Fruit fly (Drosophila melanogaster): ENCODE data around the gene IntS6.

Gene IntS6

dm6 chrX:5746864-5747861 is at the start of gene IntS6, which contains the start of gene Rtel1:
Gene IntS6, minus strand, starts transcription at chrX:5747254.
Gene Rtel1, plus strand, starts transcription at chrX:5747747.
- TF ChIP-seq CG8478 (optimal IDR thresholded peaks at IDR 0.05): peak; percentile 65
- TF ChIP-seq Dll (optimal IDR thresholded peaks at IDR 0.05): peak; percentile 58
- TF ChIP-seq EcR (GFP tag; optimal IDR thresholded peaks at IDR 0.05): no peak

DNA sequence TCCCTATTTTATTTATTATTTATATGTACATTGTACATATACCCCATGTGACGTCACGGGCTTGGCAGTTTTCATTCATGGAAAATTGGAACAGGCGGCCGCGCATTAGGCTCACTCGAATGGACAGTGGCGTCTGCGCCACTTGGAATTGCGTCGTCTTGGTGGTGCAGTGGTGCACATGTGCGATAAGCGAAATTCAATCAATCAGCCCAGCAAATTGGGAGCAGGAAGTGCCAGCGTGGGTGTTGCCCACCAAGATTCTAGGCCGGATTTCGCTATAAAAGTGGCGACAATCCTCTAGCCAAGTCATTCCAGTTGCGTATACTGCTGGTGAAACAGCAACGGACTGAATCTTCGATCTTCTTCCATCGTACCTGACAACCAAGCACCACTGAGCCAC is 44.8 kb upstream of the IntS6 start, which contains the start of gene CG12239:
TSS of gene CG12239 (plus strand) at position 301 of the 400 bp plus-strand sequence.
- TF ChIP-seq pan (optimal IDR thresholded peaks at IDR 0.05) (no peak), usp (GFP tag; optimal IDR thresholded peaks at IDR 0.05) (no peak), CG8478 (optimal IDR thresholded peaks at IDR 0.05) (no peak), Dll (optimal IDR thresholded peaks at IDR 0.05) (no peak), EcR (GFP tag; optimal IDR thresholded peaks at IDR 0.05) (no peak), psq (optimal IDR thresholded peaks at IDR 0.05) (no peak)

DNA sequence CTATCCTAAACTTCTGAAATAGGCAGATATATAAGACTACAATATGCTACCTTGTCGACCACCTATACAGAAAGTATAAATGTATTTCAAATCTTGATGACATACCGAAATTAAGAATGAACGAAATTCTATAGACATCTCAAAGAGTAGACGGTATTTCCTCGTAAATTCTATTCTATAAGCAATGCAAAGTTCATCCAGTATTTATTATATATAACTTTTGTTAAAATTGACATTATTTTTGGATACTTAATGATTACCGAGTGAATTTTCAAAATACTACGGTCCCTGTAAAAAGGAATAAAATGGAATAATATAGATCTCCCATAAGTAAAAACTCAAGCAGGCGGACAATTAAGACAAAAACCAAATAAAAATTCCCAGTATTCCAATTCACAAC is 42.1 kb upstream of the IntS6 start, which contains the start of gene CG15767:
TSS of gene CG15767 (plus strand) at position 301 of the 400 bp plus-strand sequence.
- TF ChIP-seq Dll (optimal IDR thresholded peaks at IDR 0.05): no peak
- TF ChIP-seq pan (optimal IDR thresholded peaks at IDR 0.05): no peak
- no peak for TF ChIP-seq CG8478 (optimal IDR thresholded peaks at IDR 0.05)

dm6 chrX:5786559-5786958 is 39.5 kb upstream of the IntS6 start:
- TF ChIP-seq usp (GFP tag; optimal IDR thresholded peaks at IDR 0.05) (no peak), Dll (optimal IDR thresholded peaks at IDR 0.05) (no peak), psq (optimal IDR thresholded peaks at IDR 0.05) (no peak), EcR (GFP tag; optimal IDR thresholded peaks at IDR 0.05) (no peak), pan (optimal IDR thresholded peaks at IDR 0.05) (no peak), CG8478 (optimal IDR thresholded peaks at IDR 0.05) (no peak)

DNA sequence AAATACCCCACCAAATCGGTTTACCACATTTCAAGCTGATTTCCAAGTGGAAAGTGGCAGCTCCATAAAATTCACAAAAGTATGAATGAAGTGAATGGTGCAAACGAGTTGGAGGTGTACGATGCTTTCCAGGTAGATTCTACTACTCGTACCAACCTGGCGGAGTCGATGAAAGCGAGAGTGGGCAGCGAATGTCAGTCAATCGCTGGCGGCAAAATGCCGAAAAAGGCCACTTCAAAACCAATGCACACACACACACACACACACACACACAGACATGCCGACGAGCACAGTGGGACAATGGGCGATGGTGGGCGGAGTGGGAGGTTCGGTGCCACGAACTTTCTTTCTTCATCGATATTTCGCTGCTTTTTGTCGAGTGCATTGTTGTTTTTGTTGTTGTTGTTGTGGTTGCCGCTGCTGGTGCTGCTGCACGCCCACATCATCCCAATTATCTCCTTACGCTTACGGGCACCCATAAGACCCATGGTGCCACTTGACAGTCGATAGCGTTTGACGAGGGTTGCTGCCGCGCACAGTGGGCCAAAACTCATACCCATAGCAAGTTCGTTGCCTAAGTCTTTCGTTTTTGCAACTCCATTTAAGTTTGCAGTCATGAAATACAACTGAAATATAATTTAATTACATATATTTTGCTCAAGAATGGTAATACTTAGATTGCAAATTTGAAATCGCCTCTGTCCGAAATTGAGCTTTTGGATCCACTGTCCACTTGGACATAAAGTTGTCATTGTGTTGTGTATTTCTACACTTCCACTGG is 36.4 kb upstream of the IntS6 start:
- TF ChIP-seq pan (optimal IDR thresholded peaks at IDR 0.05): no peak
- TF ChIP-seq usp (GFP tag; optimal IDR thresholded peaks at IDR 0.05): no peak
- no peak for TF ChIP-seq psq (optimal IDR thresholded peaks at IDR 0.05)
- no peak for TF ChIP-seq EcR (GFP tag; optimal IDR thresholded peaks at IDR 0.05)
- no peak for TF ChIP-seq Dll (optimal IDR thresholded peaks at IDR 0.05)
- no peak for TF ChIP-seq CG8478 (optimal IDR thresholded peaks at IDR 0.05)

dm6 chrX:5781520-5781919 is 34.5 kb upstream of the IntS6 start, which contains the start of gene CG3108:
Gene CG3108, minus strand, starts transcription at chrX:5781620.
- TF ChIP-seq Dll (optimal IDR thresholded peaks at IDR 0.05): no peak
- TF ChIP-seq pan (optimal IDR thresholded peaks at IDR 0.05): no peak
- no peak for TF ChIP-seq usp (GFP tag; optimal IDR thresholded peaks at IDR 0.05)
- no peak for TF ChIP-seq EcR (GFP tag; optimal IDR thresholded peaks at IDR 0.05)
- TF ChIP-seq CG8478 (optimal IDR thresholded peaks at IDR 0.05): no peak
- TF ChIP-seq psq (optimal IDR thresholded peaks at IDR 0.05): no peak

- TF ChIP-seq usp (GFP tag; optimal IDR thresholded peaks at IDR 0.05): no peak
- no peak for TF ChIP-seq CG8478 (optimal IDR thresholded peaks at IDR 0.05)
- no peak for TF ChIP-seq Dll (optimal IDR thresholded peaks at IDR 0.05)
- TF ChIP-seq psq (optimal IDR thresholded peaks at IDR 0.05): no peak
- no peak for TF ChIP-seq EcR (GFP tag; optimal IDR thresholded peaks at IDR 0.05)
- no peak for TF ChIP-seq pan (optimal IDR thresholded peaks at IDR 0.05)
These were observed 29.5 kb upstream of the IntS6 start, which contains the start of gene CG42264 for dm6 chrX:5776547-5776946. Gene CG42264, minus strand, starts transcription at chrX:5776647.

- TF ChIP-seq Dll (optimal IDR thresholded peaks at IDR 0.05) (no peak), pan (optimal IDR thresholded peaks at IDR 0.05) (no peak), psq (optimal IDR thresholded peaks at IDR 0.05) (no peak), EcR (GFP tag; optimal IDR thresholded peaks at IDR 0.05) (no peak), CG8478 (optimal IDR thresholded peaks at IDR 0.05) (no peak), usp (GFP tag; optimal IDR thresholded peaks at IDR 0.05) (no peak)
These were observed 25.4 kb upstream of the IntS6 start for dm6 chrX:5772409-5772808.

- TF ChIP-seq CG8478 (optimal IDR thresholded peaks at IDR 0.05): no peak
- peak; percentile 5 for TF ChIP-seq Dll (optimal IDR thresholded peaks at IDR 0.05)
These were observed 23.7 kb upstream of the IntS6 start, which contains the start of gene CG3097 for dm6 chrX:5770730-5771181. Gene CG3097, minus strand, starts transcription at chrX:5770780.

DNA sequence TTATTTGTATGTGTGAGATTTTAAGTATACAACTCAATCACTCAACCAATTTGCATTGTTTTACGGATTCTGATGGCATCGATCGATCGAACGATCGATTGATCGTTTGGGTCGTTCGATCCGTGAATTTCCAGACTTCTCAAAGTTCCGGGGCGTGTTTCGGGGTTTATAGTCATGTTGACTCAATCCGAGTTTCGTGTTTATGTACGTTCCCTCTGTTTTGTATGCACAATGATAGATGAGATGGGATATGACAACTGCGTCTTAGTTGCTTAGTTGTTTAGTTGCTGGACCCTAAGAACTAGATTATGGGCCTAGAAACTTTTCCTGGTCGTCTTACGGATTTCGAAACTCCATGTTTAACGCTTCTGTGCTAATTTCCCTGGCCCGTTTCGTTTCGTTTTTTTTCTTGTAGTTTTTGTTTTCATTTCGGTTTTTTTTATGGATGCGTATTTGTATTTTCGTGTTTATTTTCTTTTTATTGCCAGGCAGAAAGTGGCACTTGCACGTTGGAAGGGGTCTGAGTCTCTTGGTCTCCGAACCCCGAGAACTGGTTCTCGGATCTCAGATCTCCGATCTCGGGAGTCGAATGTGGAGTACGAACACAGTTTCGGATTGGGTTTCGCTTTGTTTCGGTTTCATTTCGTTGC is 21.7 kb upstream of the IntS6 start:
- TF ChIP-seq Dll (optimal IDR thresholded peaks at IDR 0.05) (no peak), pan (optimal IDR thresholded peaks at IDR 0.05) (no peak), psq (optimal IDR thresholded peaks at IDR 0.05) (no peak), CG8478 (optimal IDR thresholded peaks at IDR 0.05) (no peak), EcR (GFP tag; optimal IDR thresholded peaks at IDR 0.05) (no peak), usp (GFP tag; optimal IDR thresholded peaks at IDR 0.05) (no peak)

DNA sequence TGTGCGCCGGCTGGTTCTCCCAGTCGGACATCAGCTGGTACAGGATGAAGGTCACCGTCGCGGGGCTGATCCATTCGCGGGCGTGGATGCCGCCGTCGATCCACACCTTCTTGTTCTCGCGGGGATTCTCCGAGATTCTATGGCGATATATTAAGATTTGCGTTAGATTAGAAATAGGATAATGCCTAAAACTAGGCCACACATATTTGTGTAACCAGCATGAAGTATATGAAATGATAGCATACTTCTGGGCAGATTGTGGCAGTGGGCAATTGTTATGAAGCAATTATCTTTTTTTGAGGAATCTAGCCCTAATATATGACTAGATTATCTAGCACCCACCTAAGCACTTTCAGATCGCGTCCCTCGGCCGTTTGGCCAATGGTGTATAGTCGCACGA is 19.7 kb upstream of the IntS6 start:
- no peak for TF ChIP-seq psq (optimal IDR thresholded peaks at IDR 0.05)
- TF ChIP-seq Dll (optimal IDR thresholded peaks at IDR 0.05): no peak
- TF ChIP-seq CG8478 (optimal IDR thresholded peaks at IDR 0.05): no peak
- no peak for TF ChIP-seq EcR (GFP tag; optimal IDR thresholded peaks at IDR 0.05)
- no peak for TF ChIP-seq usp (GFP tag; optimal IDR thresholded peaks at IDR 0.05)
- no peak for TF ChIP-seq pan (optimal IDR thresholded peaks at IDR 0.05)
